Fruit fly (Drosophila melanogaster): ENCODE measurements around the gene Der-1.

DNA sequence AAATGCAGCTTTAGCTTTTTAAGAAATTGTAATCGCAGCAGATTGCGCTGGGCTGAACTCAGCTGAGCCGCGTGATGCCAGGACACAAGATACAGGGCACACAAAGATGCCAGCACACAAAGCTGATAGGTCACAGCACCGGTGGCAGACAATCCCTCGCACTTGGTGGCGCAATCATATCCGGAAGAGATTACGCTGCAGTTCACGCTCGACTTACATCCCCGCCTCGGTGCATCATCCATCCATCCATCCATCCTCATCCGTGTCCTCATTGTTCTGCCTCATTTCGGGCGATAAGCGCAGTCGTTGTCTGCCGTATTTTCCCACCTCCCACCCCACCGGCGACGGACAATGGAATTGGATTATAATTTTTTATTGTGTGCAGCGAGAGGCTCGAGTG lies 25.8 kb upstream of the Der-1 start:
- TF ChIP-seq al (GFP tag; IDR thresholded peaks at IDR 0.05) (no peak), Atf3 (GFP tag; optimal IDR thresholded peaks at IDR 0.05) (no peak), Dek (tag; optimal IDR thresholded peaks at IDR 0.05) (no peak), CG12219 (GFP tag; optimal IDR thresholded peaks at IDR 0.05) (no peak)

All from whole organism, embryonic.